Fruit fly (Drosophila melanogaster) whole organism, embryonic: ENCODE results near the gene CheB38b.

Experiments
- ATbp ChIP-seq: fragments of 200-800 bp; sonication (Bioruptor generic); optimal IDR thresholded peaks from 2 replicates; lab custom pipeline; 2017; ENCODE audit warnings: missing biosample characterization, mild to moderate bottlenecking, missing genetic modification characterization, missing genetic modification reagents
- Abd-B ChIP-seq: fragments of 200-800 bp; sonication (Bioruptor generic); optimal IDR thresholded peaks from 2 replicates; lab custom pipeline; 2018; ENCODE audit warnings: missing biosample characterization, mild to moderate bottlenecking, missing genetic modification characterization, moderate library complexity
- CG10321 ChIP-seq: fragments of 200-800 bp; sonication (Bioruptor generic); IDR thresholded peaks from 2 replicates; pipeline ENCODE4 v1.3.6; 2022; ENCODE audit warnings: missing biosample characterization, missing genetic modification characterization
- CG10979 ChIP-seq: fragments of 200-800 bp; sonication (Bioruptor generic); optimal IDR thresholded peaks from 2 replicates; lab custom pipeline; 2018; ENCODE audit warnings: missing biosample characterization, mild to moderate bottlenecking, missing genetic modification characterization, moderate library complexity
- CG11695 ChIP-seq: fragments of 200-800 bp; sonication (Bioruptor generic); IDR thresholded peaks from 3 replicates; pipeline ENCODE4 v1.3.6; 2022; ENCODE audit warnings: missing biosample characterization, missing genetic modification characterization
- CG14014 ChIP-seq: fragments of 200-800 bp; sonication (Bioruptor generic); IDR thresholded peaks from 2 replicates; pipeline ENCODE4 v1.3.6; 2022; ENCODE audit warnings: missing biosample characterization, missing genetic modification characterization
- CG15073 ChIP-seq: fragments of 200-800 bp; sonication (Bioruptor generic); optimal IDR thresholded peaks from 2 replicates; lab custom pipeline; 2016; ENCODE audit warnings: missing biosample characterization, missing genetic modification characterization
- CG15269 ChIP-seq: fragments of 200-800 bp; sonication (Bioruptor generic); optimal IDR thresholded peaks from 2 replicates; lab custom pipeline; 2018; ENCODE audit warnings: missing biosample characterization, mild to moderate bottlenecking, missing genetic modification characterization, moderate library complexity
- CG17186 ChIP-seq: fragments of 200-800 bp; sonication (Bioruptor generic); optimal IDR thresholded peaks from 3 replicates; lab custom pipeline; 2017; ENCODE audit warnings: missing biosample characterization, missing genetic modification reagents, missing genetic modification characterization
- CG17912 ChIP-seq: fragments of 200-800 bp; sonication (Bioruptor generic); optimal IDR thresholded peaks from 2 replicates; lab custom pipeline; 2018; ENCODE audit warnings: missing biosample characterization, mild to moderate bottlenecking, missing genetic modification characterization
- CG2202 ChIP-seq: fragments of 200-800 bp; sonication (Bioruptor generic); optimal IDR thresholded peaks from 2 replicates; lab custom pipeline; 2018; ENCODE audit warnings: missing biosample characterization, mild to moderate bottlenecking, missing genetic modification characterization
- CG30403 ChIP-seq: fragments of 200-800 bp; sonication (Bioruptor generic); optimal IDR thresholded peaks from 3 replicates; lab custom pipeline; 2016; ENCODE audit warnings: missing biosample characterization, missing genetic modification characterization
- CG32532 ChIP-seq: fragments of 200-800 bp; sonication (Bioruptor generic); IDR thresholded peaks from 2 replicates; pipeline ENCODE4 v1.3.6; 2022; ENCODE audit warnings: missing biosample characterization, missing genetic modification characterization
- CG42726 ChIP-seq: fragments of 200-800 bp; sonication (Bioruptor generic); IDR thresholded peaks from 2 replicates; pipeline ENCODE4 v1.3.6; 2022; ENCODE audit warnings: missing biosample characterization, missing genetic modification characterization; ENCODE audit not compliant: partially characterized antibody
- CG43689 ChIP-seq: fragments of 200-800 bp; sonication (Bioruptor generic); IDR thresholded peaks from 2 replicates; pipeline ENCODE4 v1.3.6; 2022; ENCODE audit warnings: missing biosample characterization, missing genetic modification characterization
- CG4404 ChIP-seq: fragments of 200-800 bp; sonication (Bioruptor generic); IDR thresholded peaks from 2 replicates; pipeline ENCODE4 v1.3.6; 2022; ENCODE audit warnings: missing biosample characterization, missing genetic modification characterization
- CG4854 ChIP-seq: fragments of 200-800 bp; sonication (Bioruptor generic); optimal IDR thresholded peaks from 2 replicates; lab custom pipeline; 2016; ENCODE audit warnings: missing biosample characterization, missing genetic modification characterization, inconsistent platforms
- CG6689 ChIP-seq: fragments of 200-800 bp; sonication (Bioruptor generic); IDR thresholded peaks from 2 replicates; pipeline ENCODE4 v1.3.6; 2022; ENCODE audit warnings: missing biosample characterization, missing genetic modification characterization
- CG7987 ChIP-seq: fragments of 200-800 bp; sonication (Bioruptor generic); optimal IDR thresholded peaks from 2 replicates; lab custom pipeline; 2018; ENCODE audit warnings: missing biosample characterization, mild to moderate bottlenecking, missing genetic modification characterization, moderate library complexity
- CG8478 ChIP-seq: fragments of >200 bp; optimal IDR thresholded peaks from 2 replicates; lab custom pipeline; 2018
- CG8924 ChIP-seq: fragments of 200-800 bp; optimal IDR thresholded peaks from 3 replicates; lab custom pipeline; 2019; ENCODE audit warnings: missing biosample characterization, mild to moderate bottlenecking, missing genetic modification characterization, moderate library complexity
- CrebB ChIP-seq: fragments of 200-800 bp; sonication (Bioruptor generic); optimal IDR thresholded peaks from 3 replicates; lab custom pipeline; 2018; ENCODE audit warnings: missing biosample characterization, mild to moderate bottlenecking, missing genetic modification characterization
- D19B ChIP-seq: fragments of 200-800 bp; sonication (Bioruptor generic); optimal IDR thresholded peaks from 2 replicates; lab custom pipeline; 2017; ENCODE audit warnings: missing biosample characterization, mild to moderate bottlenecking, missing genetic modification characterization
- HLH4C ChIP-seq: fragments of 200-800 bp; sonication (Bioruptor generic); IDR thresholded peaks from 3 replicates; pipeline ENCODE4 v1.3.6; 2022; ENCODE audit warnings: missing biosample characterization, missing genetic modification characterization; ENCODE audit not compliant: partially characterized antibody
- Meics ChIP-seq: fragments of 200-800 bp; sonication (Bioruptor generic); optimal IDR thresholded peaks from 2 replicates; lab custom pipeline; 2017; ENCODE audit warnings: missing biosample characterization, mild to moderate bottlenecking, missing genetic modification characterization
- Pdp1 ChIP-seq, 2 experiments: fragments of 200-800 bp; sonication (Bioruptor generic); optimal IDR thresholded peaks; 3 replicates each; lab custom pipeline; 2016; ENCODE audit warnings: missing biosample characterization in 2 of 2, missing genetic modification characterization in 2 of 2, mild to moderate bottlenecking in 1 of 2, moderate library complexity in 1 of 2
- Ptx1 ChIP-seq: fragments of 200-800 bp; sonication (Bioruptor generic); IDR thresholded peaks from 2 replicates; pipeline ENCODE4 v1.3.6; 2022; ENCODE audit warnings: missing biosample characterization, missing genetic modification characterization
- Sox100B ChIP-seq: fragments of 200-800 bp; sonication (Bioruptor generic); optimal IDR thresholded peaks from 3 replicates; lab custom pipeline; 2018; ENCODE audit warnings: missing biosample characterization, mild to moderate bottlenecking, missing genetic modification characterization
- Ssrp ChIP-seq: fragments of 200-800 bp; sonication (Bioruptor generic); optimal IDR thresholded peaks from 2 replicates; lab custom pipeline; 2018; ENCODE audit warnings: missing biosample characterization, mild to moderate bottlenecking, missing genetic modification characterization, moderate library complexity
- Stat92E ChIP-seq, 3 experiments: fragments of >200 bp in 2 of 3; fragments of 200-800 bp in 1 of 3; sonication (Bioruptor generic) in 1 of 3; optimal IDR thresholded peaks; 2 replicates each; lab custom pipeline; 2017 to 2019; ENCODE audit warnings: missing biosample characterization in 3 of 3, missing genetic modification characterization in 3 of 3, mild to moderate bottlenecking in 1 of 3, moderate library complexity in 1 of 3
- abd-A ChIP-seq: fragments of 200-800 bp; sonication (Bioruptor generic); optimal IDR thresholded peaks from 3 replicates; lab custom pipeline; 2019; ENCODE audit warnings: missing biosample characterization, mild to moderate bottlenecking, missing genetic modification characterization, moderate library complexity
- da ChIP-seq: fragments of 200-800 bp; sonication (Bioruptor generic); optimal IDR thresholded peaks from 2 replicates; lab custom pipeline; 2016; ENCODE audit warnings: missing biosample characterization, missing genetic modification characterization
- dm ChIP-seq: fragments of 200-800 bp; sonication (Bioruptor generic); optimal IDR thresholded peaks from 3 replicates; lab custom pipeline; 2016; ENCODE audit warnings: missing biosample characterization, missing genetic modification characterization
- fd64A ChIP-seq: fragments of 200-800 bp; sonication (Bioruptor generic); optimal IDR thresholded peaks from 3 replicates; lab custom pipeline; 2018; ENCODE audit warnings: missing biosample characterization, mild to moderate bottlenecking, missing genetic modification characterization
- gcm2 ChIP-seq: fragments of 200-800 bp; sonication (Bioruptor generic); optimal IDR thresholded peaks from 2 replicates; lab custom pipeline; 2016; ENCODE audit warnings: missing biosample characterization, missing genetic modification characterization
- grn ChIP-seq: fragments of 200-800 bp; sonication (Bioruptor generic); optimal IDR thresholded peaks from 3 replicates; lab custom pipeline; 2017; ENCODE audit warnings: missing biosample characterization, missing genetic modification characterization
- kah ChIP-seq: fragments of 200-800 bp; sonication (Bioruptor generic); optimal IDR thresholded peaks from 2 replicates; lab custom pipeline; 2018; ENCODE audit warnings: missing biosample characterization, mild to moderate bottlenecking, missing genetic modification characterization
- lbe ChIP-seq: fragments of 200-800 bp; sonication (Bioruptor generic); optimal IDR thresholded peaks from 2 replicates; lab custom pipeline; 2016; ENCODE audit warnings: missing biosample characterization, mild to moderate bottlenecking, missing genetic modification characterization
- lola ChIP-seq, 3 experiments: fragments of >200 bp in 2 of 3; fragments of 200-800 bp in 1 of 3; sonication (Bioruptor generic) in 1 of 3; optimal IDR thresholded peaks; 2 replicates each; lab custom pipeline; 2017 to 2019; ENCODE audit warnings: missing biosample characterization in 3 of 3, missing genetic modification characterization in 3 of 3, mild to moderate bottlenecking in 1 of 3, moderate library complexity in 1 of 3
- mirr ChIP-seq: fragments of 200-800 bp; sonication (Bioruptor generic); optimal IDR thresholded peaks from 3 replicates; lab custom pipeline; 2018; ENCODE audit warnings: missing biosample characterization, mild to moderate bottlenecking, missing genetic modification characterization
- psq ChIP-seq: fragments of 200-800 bp; sonication (Bioruptor generic); optimal IDR thresholded peaks from 2 replicates; lab custom pipeline; 2017; ENCODE audit warnings: missing biosample characterization, missing genetic modification characterization
- sd ChIP-seq: fragments of 200-800 bp; sonication (Bioruptor generic); optimal IDR thresholded peaks from 3 replicates; lab custom pipeline; 2018; ENCODE audit warnings: missing biosample characterization, mild to moderate bottlenecking, missing genetic modification characterization, moderate library complexity
- so ChIP-seq: fragments of 200-800 bp; sonication (Bioruptor generic); IDR thresholded peaks from 3 replicates; pipeline ENCODE4 v1.3.6; 2022; ENCODE audit warnings: missing biosample characterization, missing genetic modification characterization
- stwl ChIP-seq: fragments of 200-800 bp; sonication (Bioruptor generic); optimal IDR thresholded peaks from 3 replicates; lab custom pipeline; 2018; ENCODE audit warnings: missing biosample characterization, mild to moderate bottlenecking, missing genetic modification characterization, moderate library complexity
- tin ChIP-seq: fragments of 200-800 bp; sonication (Bioruptor generic); optimal IDR thresholded peaks from 3 replicates; lab custom pipeline; 2016; ENCODE audit warnings: missing biosample characterization, missing genetic modification characterization
- tll ChIP-seq, 2 experiments: fragments of 200-800 bp in 1 of 2; fragments of >200 bp in 1 of 2; sonication (Bioruptor generic) in 1 of 2; optimal IDR thresholded peaks; 2 replicates each; lab custom pipeline; 2017 to 2019; ENCODE audit warnings: missing biosample characterization in 2 of 2, missing genetic modification characterization in 2 of 2, mild to moderate bottlenecking in 1 of 2, moderate library complexity in 1 of 2
- unc-4 ChIP-seq: fragments of 200-800 bp; sonication (Bioruptor generic); IDR thresholded peaks from 2 replicates; pipeline ENCODE4 v1.3.6; 2022; ENCODE audit warnings: missing biosample characterization, missing genetic modification characterization; ENCODE audit not compliant: partially characterized antibody
- wek ChIP-seq: fragments of 200-800 bp; sonication (Bioruptor generic); optimal IDR thresholded peaks from 3 replicates; lab custom pipeline; 2018; ENCODE audit warnings: missing biosample characterization, mild to moderate bottlenecking, missing genetic modification characterization, moderate library complexity
- zfh1 ChIP-seq: fragments of 200-800 bp; sonication (Bioruptor generic); IDR thresholded peaks from 3 replicates; pipeline ENCODE4 v1.3.6; 2022; ENCODE audit warnings: missing biosample characterization, missing genetic modification characterization

Gene CheB38b

dm6 chr2L:20797515-20797847 is 19.6 kb downstream of the CheB38b start, which contains the start of gene CG9328 (continued):
- TF ChIP-seq tll (GFP tag; optimal IDR thresholded peaks at IDR 0.05; lab: Kevin White, UChicago) = no peak
- TF ChIP-seq D19B (GFP tag; lab: Kevin White, UChicago) = peak; percentile 1
- peak; percentile 2 for TF ChIP-seq psq (GFP tag; lab: Kevin White, UChicago)
- peak; percentile 38 for TF ChIP-seq CG10979 (tag; lab: Kevin White, UChicago)
- TF ChIP-seq CG4404 (GFP tag; lab: Robert Waterston, UW) = no peak
- peak; percentile 55 for TF ChIP-seq sd (tag; lab: Kevin White, UChicago)
- no peak; the same call in 1 of the 2 replicates for TF ChIP-seq CG14014 (GFP tag; lab: Robert Waterston, UW)
- peak in 1 of 3 experiments; percentile 78 for TF ChIP-seq Stat92E (GFP tag; optimal IDR thresholded peaks at IDR 0.05; lab: Kevin White, UChicago)
- 0 out of 3 replicates have a peak, but pooled peaks have one; percentile 34 for TF ChIP-seq zfh1 (GFP tag; lab: Robert Waterston, UW)
- TF ChIP-seq Abd-B (GFP tag; lab: Kevin White, UChicago) = no peak
- TF ChIP-seq da = no peak
- TF ChIP-seq lbe (GFP tag; lab: Kevin White, UChicago) = peak; percentile 59
- no peak for TF ChIP-seq CG8478 (lab: Kevin White, UChicago)
- peak; percentile 20 for TF ChIP-seq CG7987 (GFP tag; lab: Kevin White, UChicago)
- peak; percentile 7 for TF ChIP-seq abd-A
- no peak for TF ChIP-seq CG15073 (GFP tag; lab: Kevin White, UChicago)
- peak; percentile 27 for TF ChIP-seq CG30403
- peak; percentile 44; the same call in 1 of the 3 replicates for TF ChIP-seq HLH4C (GFP tag; lab: Robert Waterston, UW)
- peak; percentile 46 for TF ChIP-seq CG8924
- TF ChIP-seq grn (GFP tag; lab: Kevin White, UChicago) = no peak
- TF ChIP-seq lola (GFP tag; optimal IDR thresholded peaks at IDR 0.05; lab: Kevin White, UChicago) = no peak
- peak; percentile 56 for TF ChIP-seq stwl (tag; lab: Kevin White, UChicago)
- TF ChIP-seq CG15269 (tag; lab: Kevin White, UChicago) = peak; percentile 48
- peak; percentile 45 for TF ChIP-seq Meics (GFP tag; lab: Kevin White, UChicago)
- peak; percentile 56 for TF ChIP-seq CG17912 (GFP tag; lab: Kevin White, UChicago)
- peak; percentile 53 for TF ChIP-seq mirr (GFP tag; lab: Kevin White, UChicago)
- peak; percentile 35 for TF ChIP-seq CG4854
- TF ChIP-seq fd64A = no peak
- peak; percentile 55 for TF ChIP-seq dm (GFP tag; lab: Kevin White, UChicago)
- TF ChIP-seq CG6689 (GFP tag; lab: Robert Waterston, UW) = peak; percentile 41; the same call in 1 of the 2 replicates
- no peak for TF ChIP-seq CG43689 (GFP tag; lab: Robert Waterston, UW)
- TF ChIP-seq Ssrp (tag; lab: Kevin White, UChicago) = no peak
- no peak for TF ChIP-seq CG10321
- TF ChIP-seq Pdp1 (GFP tag; optimal IDR thresholded peaks at IDR 0.05; lab: Kevin White, UChicago) = peak; percentile 8 to 46
- TF ChIP-seq Ptx1 (GFP tag; lab: Robert Waterston, UW) = peak; percentile 27; the same call in 1 of the 2 replicates
- no peak for TF ChIP-seq CG17186 (GFP tag; lab: Kevin White, UChicago)
- TF ChIP-seq CrebB (tag; lab: Kevin White, UChicago) = peak; percentile 46
- TF ChIP-seq tin (GFP tag; lab: Kevin White, UChicago) = peak; percentile 35
- peak; percentile 55 for TF ChIP-seq wek (GFP tag; lab: Kevin White, UChicago)
- peak; percentile 54; the same call in 1 of the 2 replicates for TF ChIP-seq CG32532 (GFP tag; lab: Robert Waterston, UW)
- 0 out of 2 replicates have a peak, but pooled peaks have one; percentile 19 for TF ChIP-seq unc-4 (GFP tag; lab: Robert Waterston, UW)
- peak; percentile 53; the same call in 1 of the 3 replicates for TF ChIP-seq so (GFP tag; lab: Robert Waterston, UW)
- no peak for TF ChIP-seq Sox100B (GFP tag; lab: Kevin White, UChicago)
- TF ChIP-seq gcm2 (GFP tag; lab: Kevin White, UChicago) = no peak
- peak; percentile 39 for TF ChIP-seq kah (GFP tag; lab: Kevin White, UChicago)
- peak; percentile 62; the same call in 1 of the 2 replicates for TF ChIP-seq CG42726 (GFP tag; lab: Robert Waterston, UW)
- no peak for TF ChIP-seq CG2202 (tag; lab: Kevin White, UChicago)
- no peak for TF ChIP-seq ATbp (GFP tag; lab: Kevin White, UChicago)
- TF ChIP-seq CG11695 = peak; percentile 48; the same call in 1 of the 3 replicates
